Fruit fly (Drosophila melanogaster) whole organism, pupa: Measurements from ENCODE around the gene Rab7.

Experiments
- CG10348 ChIP-seq: fragments of 200-800 bp; sonication (Bioruptor generic); IDR thresholded peaks from 2 replicates; pipeline ENCODE4 v1.3.6; 2022; ENCODE audit warnings: missing biosample characterization, missing genetic modification characterization
- CG12605 ChIP-seq: fragments of 200-800 bp; sonication (Bioruptor generic); IDR thresholded peaks from 2 replicates; pipeline ENCODE4 v1.3.6; 2022; ENCODE audit warnings: missing biosample characterization, missing genetic modification characterization
- CG13204 ChIP-seq: fragments of 200-800 bp; sonication (Bioruptor generic); optimal IDR thresholded peaks from 2 replicates; lab custom pipeline; 2018; ENCODE audit warnings: missing biosample characterization, mild to moderate bottlenecking, missing genetic modification characterization, moderate library complexity
- CG14655 ChIP-seq: fragments of 200-800 bp; sonication (Bioruptor generic); optimal IDR thresholded peaks from 3 replicates; lab custom pipeline; 2017; ENCODE audit warnings: mild to moderate bottlenecking, missing biosample characterization, missing genetic modification reagents, missing genetic modification characterization
- CG15710 ChIP-seq: fragments of 200-800 bp; sonication (Bioruptor generic); optimal IDR thresholded peaks from 2 replicates; lab custom pipeline; 2018; ENCODE audit warnings: missing biosample characterization, mild to moderate bottlenecking, missing genetic modification characterization, moderate library complexity
- CG17806 ChIP-seq: fragments of 200-800 bp; sonication (Bioruptor generic); optimal IDR thresholded peaks from 2 replicates; lab custom pipeline; 2018; ENCODE audit warnings: missing biosample characterization, mild to moderate bottlenecking, missing genetic modification characterization, moderate library complexity
- CG32121 ChIP-seq: fragments of 200-800 bp; sonication (Bioruptor generic); IDR thresholded peaks from 2 replicates; pipeline ENCODE4 v1.3.6; 2022; ENCODE audit warnings: missing biosample characterization, missing genetic modification characterization
- CG34367 ChIP-seq: fragments of 200-800 bp; sonication (Bioruptor generic); optimal IDR thresholded peaks from 2 replicates; lab custom pipeline; 2018; ENCODE audit warnings: missing biosample characterization, mild to moderate bottlenecking, missing genetic modification characterization
- CG4496 ChIP-seq: fragments of 200-800 bp; sonication (Bioruptor generic); IDR thresholded peaks from 3 replicates; pipeline ENCODE4 v1.3.6; 2022; ENCODE audit warnings: missing biosample characterization, missing genetic modification characterization
- CG8159 ChIP-seq: fragments of 200-800 bp; sonication (Bioruptor generic); optimal IDR thresholded peaks from 3 replicates; lab custom pipeline; 2018; ENCODE audit warnings: missing biosample characterization, mild to moderate bottlenecking, missing genetic modification characterization, moderate library complexity
- CG8301 ChIP-seq: fragments of 200-800 bp; sonication (Bioruptor generic); optimal IDR thresholded peaks from 2 replicates; lab custom pipeline; 2018; ENCODE audit warnings: missing biosample characterization, mild to moderate bottlenecking, missing genetic modification characterization
- CG9948 ChIP-seq: fragments of 200-800 bp; sonication (Bioruptor generic); optimal IDR thresholded peaks from 2 replicates; lab custom pipeline; 2018; ENCODE audit warnings: missing biosample characterization, mild to moderate bottlenecking, missing genetic modification characterization, moderate library complexity
- D1 ChIP-seq: fragments of 200-800 bp; sonication (Bioruptor generic); optimal IDR thresholded peaks from 2 replicates; lab custom pipeline; 2018; ENCODE audit warnings: missing biosample characterization, mild to moderate bottlenecking, missing genetic modification characterization, moderate library complexity
- EcR ChIP-seq: fragments of 200-800 bp; sonication (Bioruptor generic); optimal IDR thresholded peaks from 3 replicates; lab custom pipeline; 2019; ENCODE audit warnings: missing biosample characterization, missing genetic modification characterization, mild to moderate bottlenecking, moderate library complexity, missing genetic modification reagents
- Ets98B ChIP-seq: fragments of 200-800 bp; sonication (Bioruptor generic); IDR thresholded peaks from 2 replicates; pipeline ENCODE4 v1.3.6; 2022; ENCODE audit warnings: missing biosample characterization, missing genetic modification characterization
- Pif1A ChIP-seq: fragments of 200-800 bp; sonication (Bioruptor generic); optimal IDR thresholded peaks from 3 replicates; lab custom pipeline; 2016; ENCODE audit warnings: missing biosample characterization, missing genetic modification characterization
- Pif1B ChIP-seq: fragments of 200-800 bp; sonication (Bioruptor generic); optimal IDR thresholded peaks from 3 replicates; lab custom pipeline; 2016; ENCODE audit warnings: missing biosample characterization, missing genetic modification characterization
- Snoo ChIP-seq: fragments of 200-800 bp; sonication (Bioruptor generic); optimal IDR thresholded peaks from 3 replicates; lab custom pipeline; 2017; ENCODE audit warnings: missing biosample characterization, mild to moderate bottlenecking, missing genetic modification characterization, inconsistent platforms
- fd96Ca ChIP-seq: fragments of 200-800 bp; sonication (Bioruptor generic); IDR thresholded peaks from 3 replicates; pipeline ENCODE4 v1.3.6; 2022; ENCODE audit warnings: missing biosample characterization, missing genetic modification characterization
- gl ChIP-seq: fragments of 200-800 bp; sonication (Bioruptor generic); optimal IDR thresholded peaks from 2 replicates; lab custom pipeline; 2018; ENCODE audit warnings: missing biosample characterization, mild to moderate bottlenecking, missing genetic modification characterization
- rn ChIP-seq: fragments of 200-800 bp; sonication (Bioruptor generic); IDR thresholded peaks from 2 replicates; pipeline ENCODE4 v1.3.6; 2022; ENCODE audit warnings: missing biosample characterization, missing genetic modification characterization

Gene Rab7

DNA sequence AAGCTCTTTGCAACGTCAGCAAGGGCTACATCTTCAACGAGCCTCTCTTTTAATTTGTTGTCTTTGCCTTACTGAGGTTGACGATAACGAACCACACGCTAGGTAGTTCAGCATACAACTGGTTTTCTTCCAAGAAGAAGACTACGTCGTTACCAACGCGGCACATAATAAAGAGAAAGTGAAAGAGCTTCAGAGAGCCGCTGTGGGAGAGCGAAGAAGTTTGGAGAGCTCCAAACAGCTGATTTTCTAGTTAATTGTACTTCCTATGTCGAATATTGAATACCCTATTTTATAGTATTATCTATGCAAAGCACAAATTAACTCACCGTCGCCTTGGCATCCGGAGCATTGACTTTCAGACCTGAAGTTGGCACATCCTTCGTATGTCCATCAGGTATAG is 37.4 kb upstream of the Rab7 start:
- TF ChIP-seq CG12605 (GFP tag; lab: Robert Waterston, UW) (peak; percentile 45; the same call in 1 of the 2 replicates), CG8301 (tag; lab: Kevin White, UChicago) (peak; percentile 20), Pif1A (GFP tag; lab: Kevin White, UChicago) (peak; percentile 26), EcR (GFP tag; lab: Kevin White, UChicago) (peak; percentile 40), Pif1B (peak; percentile 50), CG15710 (tag; lab: Kevin White, UChicago) (no peak), CG8159 (tag; lab: Kevin White, UChicago) (peak; percentile 3), gl (tag; lab: Kevin White, UChicago) (no peak), rn (GFP tag; lab: Robert Waterston, UW) (no peak), Ets98B (GFP tag; lab: Robert Waterston, UW) (peak; percentile 42; the same call in 1 of the 2 replicates), CG32121 (GFP tag; lab: Robert Waterston, UW) (no peak), Snoo (tag; lab: Kevin White, UChicago) (peak; percentile 3)

DNA sequence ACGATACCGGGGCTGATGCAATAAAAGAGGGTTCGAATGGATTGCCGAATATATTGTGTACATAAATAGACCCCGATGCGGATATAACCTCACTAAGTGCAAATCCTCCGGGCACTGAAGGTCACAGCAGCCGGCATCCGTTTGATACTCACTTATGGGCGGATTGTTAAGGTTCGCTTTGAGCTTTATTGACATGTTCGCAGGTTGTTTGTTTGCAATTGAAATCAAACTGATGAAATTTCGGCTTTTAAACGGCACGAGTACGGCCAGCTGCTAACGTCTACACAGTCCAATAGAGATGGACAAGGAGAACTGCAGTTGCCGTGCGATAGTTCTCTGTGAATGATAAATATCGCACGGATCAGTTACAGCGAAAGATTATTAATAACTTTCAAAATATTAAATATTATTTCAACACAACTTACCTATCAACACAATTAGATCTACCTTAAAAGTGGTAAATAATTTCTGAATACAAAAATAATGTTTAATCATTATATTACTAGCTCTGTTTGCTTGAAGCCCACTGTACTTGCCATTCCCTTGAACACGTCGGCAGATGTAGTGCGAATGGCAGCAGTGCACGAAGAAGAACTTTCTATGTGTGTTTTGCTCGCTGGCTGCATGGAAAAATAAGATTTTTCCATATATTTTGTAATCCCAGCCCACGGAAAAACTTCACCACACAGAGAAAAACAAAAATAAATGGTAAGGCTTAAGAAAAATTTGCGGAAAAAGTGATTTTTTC is 34.5 kb upstream of the Rab7 start, which contains the start of the genes GluProRS and AP-1sigma:
Gene GluProRS, minus strand, starts transcription at position 301 of the 748 bp plus-strand sequence.
Gene AP-1sigma, plus strand, starts transcription at position 561 of the 748 bp plus-strand sequence.
- TF ChIP-seq fd96Ca (GFP tag; lab: Robert Waterston, UW) (peak; percentile 86), Pif1A (GFP tag; lab: Kevin White, UChicago) (peak; percentile 81), CG14655 (GFP tag; lab: Kevin White, UChicago) (no peak), CG12605 (GFP tag; lab: Robert Waterston, UW) (peak; percentile 94), Ets98B (GFP tag; lab: Robert Waterston, UW) (peak; percentile 93), CG9948 (tag; lab: Kevin White, UChicago) (peak; percentile 82), Pif1B (peak; percentile 81), gl (tag; lab: Kevin White, UChicago) (peak; percentile 23), rn (GFP tag; lab: Robert Waterston, UW) (peak; percentile 91), CG8301 (tag; lab: Kevin White, UChicago) (peak; percentile 79), EcR (GFP tag; lab: Kevin White, UChicago) (no peak), CG13204 (GFP tag; lab: Kevin White, UChicago) (no peak), CG10348 (GFP tag; lab: Robert Waterston, UW) (peak; percentile 89), CG32121 (GFP tag; lab: Robert Waterston, UW) (peak; percentile 91), CG15710 (tag; lab: Kevin White, UChicago) (peak; percentile 83), CG34367 (tag; lab: Kevin White, UChicago) (peak; percentile 77), CG17806 (tag; lab: Kevin White, UChicago) (peak; percentile 85), CG8159 (tag; lab: Kevin White, UChicago) (peak; percentile 86), CG4496 (peak; percentile 97), D1 (no peak), Snoo (tag; lab: Kevin White, UChicago) (peak; percentile 75)

DNA sequence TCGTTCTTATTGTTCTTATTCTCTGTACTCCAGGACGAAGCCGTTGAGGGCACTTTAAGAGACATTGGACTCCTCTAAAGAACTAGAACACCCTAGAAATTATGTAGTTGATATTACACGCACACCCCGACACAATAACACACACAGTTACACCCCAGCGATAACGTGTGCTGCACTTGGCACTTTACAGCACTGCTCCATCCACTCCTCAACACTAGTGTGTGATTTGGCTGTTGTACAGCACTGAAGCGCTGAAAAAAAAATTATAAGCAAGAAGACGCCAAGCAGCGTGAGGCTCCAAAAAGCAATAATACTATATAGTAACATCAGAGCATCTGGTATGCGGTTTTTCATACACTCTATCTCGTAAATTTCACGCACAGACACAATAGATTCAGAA is 31.9 kb upstream of the Rab7 start:
- TF ChIP-seq CG10348 (GFP tag; lab: Robert Waterston, UW), result no peak
- TF ChIP-seq Pif1A (GFP tag; lab: Kevin White, UChicago), result no peak
- no peak for TF ChIP-seq Ets98B (GFP tag; lab: Robert Waterston, UW)
- no peak for TF ChIP-seq CG32121 (GFP tag; lab: Robert Waterston, UW)
- no peak for TF ChIP-seq CG8301 (tag; lab: Kevin White, UChicago)
- no peak for TF ChIP-seq CG15710 (tag; lab: Kevin White, UChicago)
- no peak for TF ChIP-seq gl (tag; lab: Kevin White, UChicago)
- TF ChIP-seq rn (GFP tag; lab: Robert Waterston, UW), result no peak
- TF ChIP-seq Pif1B, result no peak
- TF ChIP-seq fd96Ca (GFP tag; lab: Robert Waterston, UW), result no peak
- no peak for TF ChIP-seq CG34367 (tag; lab: Kevin White, UChicago)
- no peak for TF ChIP-seq D1
- TF ChIP-seq, all 21 proteins: peak for 0

DNA sequence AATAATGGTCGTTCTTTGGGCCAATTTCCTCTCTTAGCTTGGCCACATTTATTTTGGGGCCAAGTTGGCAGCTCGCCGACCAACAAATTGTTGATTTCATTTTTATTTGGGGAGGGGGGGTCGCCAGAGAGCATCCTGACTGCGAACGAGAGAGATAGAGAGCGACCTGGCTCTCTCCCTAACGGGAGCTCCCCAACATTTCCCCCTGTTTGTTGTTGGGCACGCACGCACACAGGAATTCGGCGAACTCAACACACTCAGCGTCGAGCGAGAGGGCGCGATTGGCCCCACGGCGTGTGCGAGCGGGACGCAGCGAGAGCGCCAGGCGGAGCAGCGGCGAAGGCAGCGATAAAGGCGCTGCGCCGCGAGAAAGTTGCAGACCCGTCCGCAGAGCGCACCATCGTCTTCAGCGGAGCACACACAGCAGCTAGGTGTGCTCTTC is 30.0 kb upstream of the Rab7 start, which contains the start of gene CG31140:
Gene CG31140, plus strand, starts transcription at position 400 of the 442 bp plus-strand sequence.
- TF ChIP-seq D1, result no peak
- peak; percentile 32 for TF ChIP-seq CG14655 (GFP tag; lab: Kevin White, UChicago)
- TF ChIP-seq CG4496, result peak; percentile 81
- TF ChIP-seq CG8301 (tag; lab: Kevin White, UChicago), result no peak
- no peak for TF ChIP-seq CG17806 (tag; lab: Kevin White, UChicago)
- no peak for TF ChIP-seq CG15710 (tag; lab: Kevin White, UChicago)
- TF ChIP-seq CG12605 (GFP tag; lab: Robert Waterston, UW), result peak; percentile 63; the same call in 1 of the 2 replicates
- peak; percentile 45; the same call in 1 of the 2 replicates for TF ChIP-seq CG32121 (GFP tag; lab: Robert Waterston, UW)
- no peak for TF ChIP-seq Pif1A (GFP tag; lab: Kevin White, UChicago)
- no peak for TF ChIP-seq Snoo (tag; lab: Kevin White, UChicago)
- TF ChIP-seq gl (tag; lab: Kevin White, UChicago), result no peak
- TF ChIP-seq CG8159 (tag; lab: Kevin White, UChicago), result no peak
- TF ChIP-seq EcR (GFP tag; lab: Kevin White, UChicago), result no peak
- TF ChIP-seq CG34367 (tag; lab: Kevin White, UChicago), result no peak
- TF ChIP-seq CG9948 (tag; lab: Kevin White, UChicago), result no peak
- TF ChIP-seq rn (GFP tag; lab: Robert Waterston, UW), result no peak
- no peak for TF ChIP-seq CG10348 (GFP tag; lab: Robert Waterston, UW)
- TF ChIP-seq Ets98B (GFP tag; lab: Robert Waterston, UW), result peak; percentile 63; the same call in 1 of the 2 replicates
- TF ChIP-seq CG13204 (GFP tag; lab: Kevin White, UChicago), result peak; percentile 95
- peak; percentile 49 for TF ChIP-seq Pif1B
- 0 out of 3 replicates have a peak, but pooled peaks have one; percentile 57 for TF ChIP-seq fd96Ca (GFP tag; lab: Robert Waterston, UW)
